Worm (Caenorhabditis elegans) whole organism, midembryonic: ENCODE results near the gene Y76A2B.4.

Source experiments
- flt-1 ChIP-seq: fragments of 200-800 bp; sonication (Bioruptor generic); IDR thresholded peaks from 2 replicates; pipeline ENCODE4 v1.3.6; 2022; ENCODE audit warnings: missing genetic modification characterization, missing compliant biosample characterization
- klf-2 ChIP-seq: fragments of 200-800 bp; sonication (Bioruptor generic); conservative IDR thresholded peaks from 2 replicates; pipeline ENCODE4 v1.3.6; 2022; ENCODE audit warnings: missing genetic modification reagents, missing genetic modification characterization, missing compliant biosample characterization
- tab-1 ChIP-seq: fragments of 200-800 bp; sonication (Bioruptor generic); IDR thresholded peaks from 2 replicates; pipeline ENCODE4 v1.3.6; 2022; ENCODE audit warnings: missing genetic modification characterization, missing compliant biosample characterization
- ztf-23 ChIP-seq: fragments of 200-800 bp; sonication (Bioruptor generic); IDR thresholded peaks from 2 replicates; pipeline ENCODE4 v1.3.6; 2022; ENCODE audit warnings: missing genetic modification reagents, missing genetic modification characterization, missing compliant biosample characterization
- ztf-29 ChIP-seq: fragments of 200-800 bp; sonication (Bioruptor generic); IDR thresholded peaks from 2 replicates; pipeline ENCODE4 v1.3.6; 2022; ENCODE audit warnings: missing genetic modification reagents, missing genetic modification characterization, missing compliant biosample characterization

- no peak for TF ChIP-seq klf-2
- no peak for TF ChIP-seq ztf-29
- TF ChIP-seq flt-1 (GFP tag; lab: Robert Waterston, UW): no peak
- no peak for TF ChIP-seq tab-1
- no peak for TF ChIP-seq ztf-23
Measured at ce11 chrIII:13501599-13501998, 45.0 kb downstream of the Y76A2B.4 start, which contains the start of gene T28A8.5.
